Worm (Caenorhabditis elegans) whole organism, young adult: ENCODE data around the gene Y43F8B.23.

Source experiments
- B0336.3 ChIP-seq: fragments of 200-800 bp; sonication (Bioruptor generic); IDR thresholded peaks from 2 replicates; pipeline ENCODE4 v1.3.6; 2022; ENCODE audit warnings: missing genetic modification characterization, missing compliant biosample characterization
- C06A6.2 ChIP-seq: fragments of 200-800 bp; sonication (Bioruptor generic); conservative IDR thresholded peaks from 2 replicates; pipeline ENCODE4 v1.3.6; 2022; ENCODE audit warnings: missing genetic modification characterization, missing compliant biosample characterization
- F23B12.7 ChIP-seq: sonication (generic microtip); optimal IDR thresholded peaks from 2 replicates; lab custom pipeline; 2017; ENCODE audit warnings: missing genetic modification characterization, mild to moderate bottlenecking, missing compliant biosample characterization, antibody characterized with exemption, moderate library complexity; ENCODE audit not compliant: insufficient read depth
- F37B4.10 ChIP-seq: fragments of 200-800 bp; sonication (Bioruptor generic); IDR thresholded peaks from 2 replicates; pipeline ENCODE4 v1.3.6; 2022; ENCODE audit warnings: missing genetic modification characterization, missing compliant biosample characterization
- K12H6.12 ChIP-seq: fragments of 200-800 bp; sonication (Bioruptor generic); optimal IDR thresholded peaks from 2 replicates; lab custom pipeline; 2018; ENCODE audit warnings: mild to moderate bottlenecking, missing genetic modification characterization, missing compliant biosample characterization
- T26A5.8 ChIP-seq: sonication (generic microtip); optimal IDR thresholded peaks from 2 replicates; lab custom pipeline; 2016; ENCODE audit warnings: missing genetic modification characterization, missing compliant biosample characterization
- Y53F4B.3 ChIP-seq: fragments of 200-800 bp; sonication (Bioruptor generic); IDR thresholded peaks from 2 replicates; pipeline ENCODE4 v1.3.6; 2022; ENCODE audit warnings: missing genetic modification reagents, missing genetic modification characterization, missing compliant biosample characterization
- Y56A3A.18 ChIP-seq: fragments of 200-800 bp; sonication (Bioruptor generic); IDR thresholded peaks from 2 replicates; pipeline ENCODE4 v1.3.6; 2022; ENCODE audit warnings: missing genetic modification reagents, missing genetic modification characterization, missing compliant biosample characterization
- akir-1 ChIP-seq: fragments of 200-800 bp; sonication (Bioruptor generic); optimal IDR thresholded peaks from 2 replicates; lab custom pipeline; 2018; ENCODE audit warnings: mild to moderate bottlenecking, missing genetic modification characterization, moderate library complexity, missing compliant biosample characterization
- aptf-3 ChIP-seq: fragments of 200-800 bp; sonication (Bioruptor generic); IDR thresholded peaks from 2 replicates; pipeline ENCODE4 v1.3.6; 2022; ENCODE audit warnings: missing genetic modification characterization, missing compliant biosample characterization
- attf-6 ChIP-seq: fragments of 200-800 bp; sonication (Bioruptor generic); IDR thresholded peaks from 2 replicates; pipeline ENCODE4 v1.3.6; 2022; ENCODE audit warnings: missing genetic modification reagents, missing genetic modification characterization, missing compliant biosample characterization
- bed-1 ChIP-seq: fragments of 200-800 bp; sonication (Bioruptor generic); IDR thresholded peaks from 2 replicates; pipeline ENCODE4 v1.3.6; 2022; ENCODE audit warnings: missing genetic modification reagents, missing genetic modification characterization, missing compliant biosample characterization
- cebp-1 ChIP-seq, 2 experiments: fragments of 200-800 bp in 1 of 2; sonication (Bioruptor generic) in 1 of 2; sonication (generic microtip) in 1 of 2; IDR thresholded peaks in 1 of 2; optimal IDR thresholded peaks in 1 of 2; 2 replicates each; pipeline versions ENCODE4 v1.3.6 to Lab custom; 2017 to 2022; ENCODE audit warnings: missing compliant biosample characterization in 2 of 2, missing genetic modification characterization in 2 of 2, mild to moderate bottlenecking in 1 of 2, missing genetic modification reagents in 1 of 2, moderate library complexity in 1 of 2
- ceh-27 ChIP-seq: fragments of 200-800 bp; sonication (Bioruptor generic); optimal IDR thresholded peaks from 2 replicates; lab custom pipeline; 2018; ENCODE audit warnings: mild to moderate bottlenecking, missing genetic modification characterization, moderate library complexity, missing compliant biosample characterization
- ceh-79 ChIP-seq: sonication (generic microtip); optimal IDR thresholded peaks from 2 replicates; lab custom pipeline; 2017; ENCODE audit warnings: mild to moderate bottlenecking, missing genetic modification characterization, missing compliant biosample characterization
- egrh-3 ChIP-seq: fragments of 200-800 bp; sonication (Bioruptor generic); IDR thresholded peaks from 2 replicates; pipeline ENCODE4 v1.3.6; 2022; ENCODE audit warnings: missing genetic modification reagents, missing genetic modification characterization, missing compliant biosample characterization
- hlh-26 ChIP-seq: fragments of 200-800 bp; sonication (Bioruptor generic); conservative IDR thresholded peaks from 2 replicates; pipeline ENCODE4 v1.3.6; 2022; ENCODE audit warnings: missing genetic modification reagents, missing genetic modification characterization, missing compliant biosample characterization
- hrde-1 ChIP-seq: sonication (generic microtip); optimal IDR thresholded peaks from 2 replicates; lab custom pipeline; 2016; ENCODE audit warnings: missing genetic modification characterization, mild to moderate bottlenecking, missing compliant biosample characterization, moderate library complexity, missing genotype, missing genetic modification reagents, borderline replicate concordance
- let-526 ChIP-seq: fragments of 200-800 bp; sonication (Bioruptor generic); IDR thresholded peaks from 2 replicates; pipeline ENCODE4 v1.3.6; 2022; ENCODE audit warnings: missing genetic modification reagents, missing genetic modification characterization, missing compliant biosample characterization
- lin-54 ChIP-seq: fragments of 200-800 bp; sonication (Bioruptor generic); optimal IDR thresholded peaks from 2 replicates; lab custom pipeline; 2018; ENCODE audit warnings: mild to moderate bottlenecking, missing genetic modification characterization, missing compliant biosample characterization
- lsy-27 ChIP-seq: sonication (generic microtip); optimal IDR thresholded peaks from 2 replicates; lab custom pipeline; 2017; ENCODE audit warnings: missing genetic modification characterization, mild to moderate bottlenecking, missing compliant biosample characterization, antibody characterized with exemption, missing genotype, borderline replicate concordance; ENCODE audit not compliant: insufficient read depth
- madf-10 ChIP-seq: sonication (generic microtip); optimal IDR thresholded peaks from 2 replicates; lab custom pipeline; 2016; ENCODE audit warnings: mild to moderate bottlenecking, missing genetic modification characterization, missing compliant biosample characterization
- madf-6 ChIP-seq: fragments of 200-800 bp; sonication (Bioruptor generic); IDR thresholded peaks from 2 replicates; pipeline ENCODE4 v1.3.6; 2022; ENCODE audit warnings: missing genetic modification reagents, missing genetic modification characterization, missing compliant biosample characterization
- madf-8 ChIP-seq: fragments of 200-800 bp; sonication (Bioruptor generic); conservative IDR thresholded peaks from 2 replicates; pipeline ENCODE4 v1.3.6; 2022; ENCODE audit warnings: missing genetic modification reagents, missing genetic modification characterization, missing compliant biosample characterization
- mcd-1 ChIP-seq: fragments of 200-800 bp; sonication (Bioruptor generic); IDR thresholded peaks from 2 replicates; pipeline ENCODE4 v1.3.6; 2022; ENCODE audit warnings: missing genetic modification reagents, missing genetic modification characterization, missing compliant biosample characterization
- nfya-1 ChIP-seq: sonication (generic microtip); optimal IDR thresholded peaks from 2 replicates; lab custom pipeline; 2017; ENCODE audit warnings: antibody characterized with exemption, missing compliant biosample characterization, missing genetic modification characterization, borderline replicate concordance; ENCODE audit not compliant: insufficient read depth
- nhr-27 ChIP-seq: fragments of 200-800 bp; sonication (Bioruptor generic); optimal IDR thresholded peaks from 2 replicates; lab custom pipeline; 2018; ENCODE audit warnings: mild to moderate bottlenecking, missing genetic modification characterization, moderate library complexity, missing compliant biosample characterization
- nhr-80 ChIP-seq: sonication (generic microtip); optimal IDR thresholded peaks from 2 replicates; lab custom pipeline; 2016; ENCODE audit warnings: missing genetic modification characterization, missing compliant biosample characterization
- nhr-90 ChIP-seq: sonication (generic microtip); optimal IDR thresholded peaks from 2 replicates; lab custom pipeline; 2016; ENCODE audit warnings: missing genotype, mild to moderate bottlenecking, missing genetic modification characterization, missing compliant biosample characterization
- rec-8 ChIP-seq, 2 experiments: sonication (generic microtip); optimal IDR thresholded peaks; 2 replicates each; lab custom pipeline; 2016; ENCODE audit warnings: mild to moderate bottlenecking in 2 of 2, missing genetic modification characterization in 2 of 2, missing genetic modification reagents in 2 of 2, missing genotype in 2 of 2, missing biosample characterization in 1 of 2, missing compliant biosample characterization in 1 of 2, moderate library complexity in 1 of 2
- rpc-1 ChIP-seq, 2 experiments: fragments of 150-350 bp in 1 of 2; sonication (generic microtip) in 1 of 2; optimal IDR thresholded peaks; 2 replicates each; lab custom pipeline; 2014 to 2018; ENCODE audit warnings: missing biosample characterization in 1 of 2, missing genetic modification characterization in 1 of 2, missing genetic modification reagents in 1 of 2, missing genotype in 1 of 2
- tbx-9 ChIP-seq: sonication (generic microtip); optimal IDR thresholded peaks from 2 replicates; lab custom pipeline; 2016; ENCODE audit warnings: borderline replicate concordance, missing genetic modification characterization, inconsistent platforms, missing compliant biosample characterization
- xnd-1 ChIP-seq: sonication (generic microtip); optimal IDR thresholded peaks from 2 replicates; lab custom pipeline; 2016; ENCODE audit warnings: missing genotype, missing genetic modification reagents, missing genetic modification characterization, missing compliant biosample characterization
- zfh-2 ChIP-seq: fragments of 200-800 bp; sonication (Bioruptor generic); conservative IDR thresholded peaks from 2 replicates; pipeline ENCODE4 v1.3.6; 2022; ENCODE audit warnings: missing genetic modification reagents, missing genetic modification characterization, missing compliant biosample characterization
- ztf-25 ChIP-seq: fragments of 200-800 bp; sonication (Bioruptor generic); IDR thresholded peaks from 2 replicates; pipeline ENCODE4 v1.3.6; 2022; ENCODE audit warnings: missing genetic modification reagents, missing genetic modification characterization, missing compliant biosample characterization
- ztf-28 ChIP-seq: fragments of 200-800 bp; sonication (Bioruptor generic); IDR thresholded peaks from 2 replicates; pipeline ENCODE4 v1.3.6; 2022; ENCODE audit warnings: missing genetic modification reagents, missing genetic modification characterization, missing compliant biosample characterization

The Y43F8B.23 gene

ce11 chrV:19495587-19495986 lies 28.1 kb upstream of the Y43F8B.23 start, which contains the start of gene scl-21:
TSS of gene scl-21 (minus strand) at chrV:19495687.
- TF ChIP-seq bed-1 (GFP tag; lab: Robert Waterston, UW) (no peak), Y56A3A.18 (GFP tag; lab: Robert Waterston, UW) (no peak), madf-10 (no peak), F37B4.10 (no peak), akir-1 (no peak), nhr-90 (tag; lab: Kevin White, UChicago) (no peak), F23B12.7 (tag; lab: Kevin White, UChicago) (no peak), attf-6 (GFP tag; lab: Robert Waterston, UW) (no peak), T26A5.8 (no peak), xnd-1 (tag; lab: Kevin White, UChicago) (no peak), let-526 (GFP tag; lab: Robert Waterston, UW) (no peak), madf-8 (GFP tag; lab: Robert Waterston, UW) (no peak), lsy-27 (tag; lab: Kevin White, UChicago) (no peak), tbx-9 (tag; lab: Kevin White, UChicago) (no peak), ceh-27 (no peak)
- TF ChIP-seq, all 124 proteins: peak for 0

- TF ChIP-seq rpc-1 (optimal IDR thresholded peaks at IDR 0.05; lab: Kevin White, UChicago) (no peak), rpc-1 (tag; optimal IDR thresholded peaks at IDR 0.05; lab: Kevin White, UChicago) (peak; percentile 22), egrh-3 (peak; percentile 72; the same call in 1 of the 2 replicates), zfh-2 (GFP tag; lab: Robert Waterston, UW) (peak; percentile 83), B0336.3 (GFP tag; lab: Robert Waterston, UW) (no peak), mcd-1 (GFP tag; lab: Robert Waterston, UW) (0 out of 2 replicates have a peak, but pooled peaks have one; percentile 11), cebp-1 (GFP tag; IDR thresholded peaks at IDR 0.05; lab: Robert Waterston, UW) (no peak), cebp-1 (tag; optimal IDR thresholded peaks at IDR 0.05; lab: Kevin White, UChicago) (no peak), ztf-28 (GFP tag; lab: Robert Waterston, UW) (0 out of 2 replicates have a peak, but pooled peaks have one; percentile 36), akir-1 (no peak)
Measured at ce11 chrV:19495145-19495544, 27.7 kb upstream of the Y43F8B.23 start.

ce11 chrV:19491302-19491701 lies 23.9 kb upstream of the Y43F8B.23 start, which contains the start of gene Y43F8B.29:
TSS of gene Y43F8B.29 (plus strand) at chrV:19491602.
- TF ChIP-seq rec-8 (tag; optimal IDR thresholded peaks at IDR 0.05; lab: Kevin White, UChicago): no peak
- TF ChIP-seq aptf-3 (GFP tag; lab: Robert Waterston, UW): no peak
- TF ChIP-seq Y53F4B.3 (GFP tag; lab: Robert Waterston, UW): no peak
- TF ChIP-seq bed-1 (GFP tag; lab: Robert Waterston, UW): no peak
- no peak for TF ChIP-seq lin-54 (GFP tag; lab: Kevin White, UChicago)
- no peak for TF ChIP-seq lsy-27 (tag; lab: Kevin White, UChicago)
- no peak for TF ChIP-seq nfya-1 (tag; lab: Kevin White, UChicago)
- TF ChIP-seq K12H6.12 (tag; lab: Kevin White, UChicago): no peak
- TF ChIP-seq, all 124 proteins: peak for 0

ce11 chrV:19490461-19490860 lies 23.0 kb upstream of the Y43F8B.23 start, which contains the start of gene Y43F8B.7:
TSS of gene Y43F8B.7 (plus strand) at chrV:19490761.
- TF ChIP-seq hlh-26 (GFP tag; lab: Robert Waterston, UW): no peak
- TF ChIP-seq madf-8 (GFP tag; lab: Robert Waterston, UW): no peak

ce11 chrV:19485690-19486089 lies 18.2 kb upstream of the Y43F8B.23 start, which contains the start of gene Y43F8B.18:
TSS of gene Y43F8B.18 (plus strand) at chrV:19485990.
- TF ChIP-seq nhr-27 (tag; lab: Kevin White, UChicago): no peak
- no peak for TF ChIP-seq B0336.3 (GFP tag; lab: Robert Waterston, UW)
- no peak for TF ChIP-seq ztf-25 (GFP tag; lab: Robert Waterston, UW)
- no peak for TF ChIP-seq nhr-80 (tag; lab: Kevin White, UChicago)
- no peak for TF ChIP-seq C06A6.2 (GFP tag; lab: Robert Waterston, UW)
- TF ChIP-seq madf-6: no peak
- TF ChIP-seq ceh-79: no peak
- TF ChIP-seq ztf-28 (GFP tag; lab: Robert Waterston, UW): no peak
- TF ChIP-seq hrde-1 (tag; lab: Kevin White, UChicago): no peak
